Fruit fly (Drosophila melanogaster) whole organism, wandering third instar larva: ENCODE measurements around the gene Tim17a1.

Source experiments
- Abd-B ChIP-seq: fragments of >200 bp; optimal IDR thresholded peaks from 2 replicates; lab custom pipeline; 2017; ENCODE audit warnings: missing biosample characterization, missing genetic modification characterization
- CG32264 ChIP-seq: fragments of 200-800 bp; sonication (Bioruptor generic); optimal IDR thresholded peaks from 2 replicates; lab custom pipeline; 2016; ENCODE audit warnings: missing biosample characterization, missing genetic modification characterization
- CrebA ChIP-seq: fragments of 200-800 bp; sonication (Bioruptor generic); optimal IDR thresholded peaks from 2 replicates; lab custom pipeline; 2016; ENCODE audit warnings: missing biosample characterization, mild to moderate bottlenecking, missing genetic modification characterization, borderline replicate concordance
- Dif ChIP-seq: fragments of 200-275, 200-300 bp; sonication (Bioruptor generic); optimal IDR thresholded peaks from 2 replicates; lab custom pipeline; 2018; ENCODE audit warnings: missing biosample characterization, missing genetic modification characterization; ENCODE audit not compliant: partially characterized antibody
- GATAd ChIP-seq: sonication (Bioruptor generic); optimal IDR thresholded peaks from 2 replicates; lab custom pipeline; 2016; ENCODE audit warnings: missing biosample characterization, missing genetic modification characterization
- HLH106 ChIP-seq: fragments of 200-800 bp; optimal IDR thresholded peaks from 3 replicates; lab custom pipeline; 2019; ENCODE audit warnings: missing biosample characterization, mild to moderate bottlenecking, missing genetic modification characterization, moderate library complexity
- Hnf4 ChIP-seq: fragments of 200-800 bp; sonication (Bioruptor generic); optimal IDR thresholded peaks from 2 replicates; lab custom pipeline; 2016; ENCODE audit warnings: missing biosample characterization, mild to moderate bottlenecking, missing genetic modification characterization
- Hr83 ChIP-seq: fragments of 200-300 bp; sonication (Bioruptor generic); optimal IDR thresholded peaks from 2 replicates; lab custom pipeline; 2016; ENCODE audit warnings: missing biosample characterization, mild to moderate bottlenecking, missing genetic modification characterization, moderate library complexity; ENCODE audit not compliant: poor library complexity, severe bottlenecking
- Jra ChIP-seq: sonication (Bioruptor generic); optimal IDR thresholded peaks from 2 replicates; lab custom pipeline; 2016; ENCODE audit warnings: missing biosample characterization, missing genetic modification characterization
- Mio ChIP-seq: sonication (Bioruptor generic); optimal IDR thresholded peaks from 2 replicates; lab custom pipeline; 2016; ENCODE audit warnings: missing biosample characterization, missing genetic modification characterization
- N ChIP-seq: fragments of >200 bp; optimal IDR thresholded peaks from 2 replicates; lab custom pipeline; 2018; ENCODE audit warnings: missing biosample characterization, missing external identifiers, missing genetic modification characterization
- OdsH ChIP-seq: fragments of 200-800 bp; sonication (Bioruptor generic); optimal IDR thresholded peaks from 2 replicates; lab custom pipeline; 2016; ENCODE audit warnings: missing biosample characterization, mild to moderate bottlenecking, missing genetic modification characterization
- Rel ChIP-seq, 2 experiments: fragments of 200-800 bp; sonication (Bioruptor generic) in 1 of 2; optimal IDR thresholded peaks; 2 replicates in 1 of 2; 3 replicates in 1 of 2; lab custom pipeline; 2016 to 2019; ENCODE audit warnings: mild to moderate bottlenecking in 2 of 2, missing biosample characterization in 2 of 2, missing genetic modification characterization in 2 of 2, moderate library complexity in 1 of 2
- Sp1 ChIP-seq: fragments of 200-800 bp; sonication (Bioruptor generic); optimal IDR thresholded peaks from 3 replicates; lab custom pipeline; 2019; ENCODE audit warnings: missing biosample characterization, mild to moderate bottlenecking, missing genetic modification characterization, moderate library complexity
- Vsx2 ChIP-seq: fragments of 200-300, 225-300 bp; sonication (Bioruptor generic); optimal IDR thresholded peaks from 2 replicates; lab custom pipeline; 2018; ENCODE audit warnings: missing biosample characterization, missing genetic modification characterization; ENCODE audit not compliant: partially characterized antibody
- br ChIP-seq: fragments of 200-800 bp; sonication (Bioruptor generic); optimal IDR thresholded peaks from 2 replicates; lab custom pipeline; 2016; ENCODE audit warnings: missing biosample characterization, missing genetic modification characterization
- brk ChIP-seq: fragments of 200-800 bp; sonication (Bioruptor generic); optimal IDR thresholded peaks from 2 replicates; lab custom pipeline; 2016; ENCODE audit warnings: missing biosample characterization, mild to moderate bottlenecking, missing genetic modification characterization
- dl ChIP-seq, 2 experiments: fragments of 175-275, 200-275 bp in 1 of 2; fragments of 200-275 bp in 1 of 2; sonication (Bioruptor generic); optimal IDR thresholded peaks; lab custom pipeline; 2018; ENCODE audit warnings: mild to moderate bottlenecking in 2 of 2, missing biosample characterization in 2 of 2, missing genetic modification characterization in 2 of 2, moderate library complexity in 2 of 2; ENCODE audit not compliant: partially characterized antibody in 2 of 2, insufficient read depth in 1 of 2
- dmrt93B ChIP-seq: fragments of 200-800 bp; sonication (Bioruptor generic); optimal IDR thresholded peaks from 2 replicates; lab custom pipeline; 2018; ENCODE audit warnings: missing biosample characterization, mild to moderate bottlenecking, missing genetic modification characterization
- dsf ChIP-seq: sonication (Bioruptor generic); optimal IDR thresholded peaks from 2 replicates; lab custom pipeline; 2016; ENCODE audit warnings: missing biosample characterization, missing genetic modification characterization, borderline replicate concordance
- foxo ChIP-seq, 2 experiments: fragments of 200-800 bp; sonication (Bioruptor generic); optimal IDR thresholded peaks; 2 replicates in 1 of 2; 3 replicates in 1 of 2; lab custom pipeline; 2016 to 2017; ENCODE audit warnings: missing biosample characterization in 2 of 2, missing genetic modification characterization in 2 of 2
- fru ChIP-seq: fragments of 200-800 bp; sonication (Bioruptor generic); optimal IDR thresholded peaks from 3 replicates; lab custom pipeline; 2016; ENCODE audit warnings: missing biosample characterization, mild to moderate bottlenecking, missing genetic modification characterization
- h ChIP-seq: fragments of 200-800 bp; sonication (Bioruptor generic); optimal IDR thresholded peaks from 3 replicates; lab custom pipeline; 2016; ENCODE audit warnings: missing biosample characterization, mild to moderate bottlenecking, missing genetic modification characterization
- jim ChIP-seq: fragments of 175-275, 200-325 bp; sonication (Bioruptor generic); optimal IDR thresholded peaks from 2 replicates; lab custom pipeline; 2016; ENCODE audit warnings: missing biosample characterization, mild to moderate bottlenecking, missing genetic modification characterization
- lola ChIP-seq: fragments of >200 bp; optimal IDR thresholded peaks from 2 replicates; lab custom pipeline; 2017; ENCODE audit warnings: missing biosample characterization, missing genetic modification characterization
- pan ChIP-seq: fragments of >200 bp; optimal IDR thresholded peaks from 2 replicates; lab custom pipeline; 2017
- psq ChIP-seq: fragments of 200-800 bp; sonication (Bioruptor generic); optimal IDR thresholded peaks from 3 replicates; lab custom pipeline; 2017; ENCODE audit warnings: missing biosample characterization, mild to moderate bottlenecking, missing genetic modification characterization, moderate library complexity
- rgr ChIP-seq: fragments of 200-800 bp; sonication (Bioruptor generic); optimal IDR thresholded peaks from 3 replicates; lab custom pipeline; 2016; ENCODE audit warnings: missing biosample characterization, mild to moderate bottlenecking, missing genetic modification characterization
- sage ChIP-seq: fragments of 200-800 bp; sonication (Bioruptor generic); optimal IDR thresholded peaks from 2 replicates; lab custom pipeline; 2016; ENCODE audit warnings: missing biosample characterization, mild to moderate bottlenecking, missing genetic modification characterization
- tai ChIP-seq: sonication (Bioruptor generic); optimal IDR thresholded peaks from 2 replicates; lab custom pipeline; 2016; ENCODE audit warnings: missing biosample characterization, missing genetic modification characterization
- usp ChIP-seq: fragments of >200 bp; optimal IDR thresholded peaks from 2 replicates; lab custom pipeline; 2017; ENCODE audit warnings: missing biosample characterization, missing genetic modification characterization
- woc ChIP-seq: sonication (Bioruptor generic); optimal IDR thresholded peaks from 2 replicates; lab custom pipeline; 2016; ENCODE audit warnings: missing biosample characterization, mild to moderate bottlenecking, missing genetic modification characterization

Tim17a1 gene

dm6 chr3R:12385949-12386348, 21.5 kb upstream of the Tim17a1 start, which contains the start of gene Sol1:
Sol1 (plus strand) TSS chr3R:12386249.
- no peak for TF ChIP-seq HLH106 (tag; lab: Kevin White, UChicago)
- no peak for TF ChIP-seq Sp1 (GFP tag; lab: Kevin White, UChicago)
- TF ChIP-seq Abd-B (GFP tag; lab: Kevin White, UChicago): no peak
- no peak for TF ChIP-seq woc (GFP tag; lab: Kevin White, UChicago)
- TF ChIP-seq N (GFP tag; lab: Kevin White, UChicago): no peak
- no peak for TF ChIP-seq GATAd (GFP tag; lab: Kevin White, UChicago)
- TF ChIP-seq usp: no peak
- no peak for TF ChIP-seq dmrt93B
- no peak for TF ChIP-seq Jra
- no peak for TF ChIP-seq Hnf4 (GFP tag; lab: Kevin White, UChicago)
- TF ChIP-seq sage (GFP tag; lab: Kevin White, UChicago): no peak
- no peak for TF ChIP-seq OdsH (GFP tag; lab: Kevin White, UChicago)
- no peak for TF ChIP-seq fru (GFP tag; lab: Kevin White, UChicago)
- TF ChIP-seq psq (GFP tag; lab: Kevin White, UChicago): no peak
- TF ChIP-seq CG32264 (GFP tag; lab: Kevin White, UChicago): no peak
- no peak for TF ChIP-seq dl (GFP tag; optimal IDR thresholded peaks at IDR 0.05; lab: Kevin White, UChicago; ENCODE audit: insufficient read depth in 1 of 2, partially characterized antibody in 2 of 2)
- TF ChIP-seq Rel (GFP tag; optimal IDR thresholded peaks at IDR 0.05; lab: Kevin White, UChicago): no peak
- no peak for TF ChIP-seq Rel (tag; optimal IDR thresholded peaks at IDR 0.05; lab: Kevin White, UChicago)
- no peak for TF ChIP-seq CrebA (GFP tag; lab: Kevin White, UChicago)
- TF ChIP-seq, all 38 proteins: peak for 0

- TF ChIP-seq Vsx2 (GFP tag; lab: Kevin White, UChicago) (no peak), rgr (no peak), tai (GFP tag; lab: Kevin White, UChicago) (no peak), N (GFP tag; lab: Kevin White, UChicago) (no peak), Abd-B (GFP tag; lab: Kevin White, UChicago) (no peak), pan (lab: Kevin White, UChicago) (no peak), Dif (GFP tag; lab: Kevin White, UChicago) (no peak), lola (GFP tag; lab: Kevin White, UChicago) (no peak), dsf (GFP tag; lab: Kevin White, UChicago) (no peak), woc (GFP tag; lab: Kevin White, UChicago) (no peak), usp (no peak), fru (GFP tag; lab: Kevin White, UChicago) (no peak), Hr83 (no peak), foxo (GFP tag; optimal IDR thresholded peaks at IDR 0.05; lab: Kevin White, UChicago) (no peak), Mio (GFP tag; lab: Kevin White, UChicago) (no peak), jim (GFP tag; lab: Kevin White, UChicago) (no peak), Rel (GFP tag; optimal IDR thresholded peaks at IDR 0.05; lab: Kevin White, UChicago) (no peak), Rel (tag; optimal IDR thresholded peaks at IDR 0.05; lab: Kevin White, UChicago) (no peak), dmrt93B (no peak), h (no peak), br (GFP tag; lab: Kevin White, UChicago) (no peak)
- TF ChIP-seq, all 38 proteins: peak for 0
Measured at dm6 chr3R:12384274-12384673, 19.8 kb upstream of the Tim17a1 start.

- TF ChIP-seq Rel (GFP tag; optimal IDR thresholded peaks at IDR 0.05; lab: Kevin White, UChicago) (no peak), Rel (tag; optimal IDR thresholded peaks at IDR 0.05; lab: Kevin White, UChicago) (peak; percentile 87), br (GFP tag; lab: Kevin White, UChicago) (no peak), CrebA (GFP tag; lab: Kevin White, UChicago) (peak; percentile 14)
Measured at dm6 chr3R:12383784-12384183, 19.3 kb upstream of the Tim17a1 start.

DNA sequence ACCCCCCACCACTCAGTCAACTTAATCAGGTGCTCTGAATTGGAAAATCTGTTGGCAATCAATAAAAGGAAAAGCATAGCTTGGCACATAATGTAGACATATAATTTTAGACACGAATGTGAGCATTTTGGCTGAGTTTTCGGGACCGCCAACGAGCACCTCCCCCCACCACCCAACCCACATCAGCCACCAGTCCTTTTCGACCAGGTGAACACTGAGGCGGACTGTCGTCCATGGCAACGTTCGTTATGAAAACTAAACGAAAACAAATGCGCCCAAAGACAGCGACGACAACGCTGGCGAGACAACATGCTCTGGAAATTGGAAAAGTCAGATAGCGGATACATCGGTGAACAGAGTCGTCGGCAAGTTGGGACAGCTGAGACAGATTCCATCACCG, 18.6 kb upstream of the Tim17a1 start, which contains the start of gene GstD11:
GstD11 (plus strand) TSS at position 301 of the 400 bp plus-strand sequence.
- TF ChIP-seq sage (GFP tag; lab: Kevin White, UChicago) (no peak), psq (GFP tag; lab: Kevin White, UChicago) (no peak), N (GFP tag; lab: Kevin White, UChicago) (no peak), fru (GFP tag; lab: Kevin White, UChicago) (no peak), usp (no peak), brk (no peak), Abd-B (GFP tag; lab: Kevin White, UChicago) (no peak), CrebA (GFP tag; lab: Kevin White, UChicago) (no peak), jim (GFP tag; lab: Kevin White, UChicago) (no peak), rgr (no peak), Dif (GFP tag; lab: Kevin White, UChicago) (no peak), br (GFP tag; lab: Kevin White, UChicago) (no peak), tai (GFP tag; lab: Kevin White, UChicago) (no peak), Rel (GFP tag; optimal IDR thresholded peaks at IDR 0.05; lab: Kevin White, UChicago) (no peak), Rel (tag; optimal IDR thresholded peaks at IDR 0.05; lab: Kevin White, UChicago) (no peak), HLH106 (tag; lab: Kevin White, UChicago) (no peak)
